Worm (Caenorhabditis elegans) whole organism, mixed stage, embryonic: ENCODE measurements around the gene papl-1.

Experiments used
- ceh-39 ChIP-seq: fragments of 150-350 bp; optimal IDR thresholded peaks from 2 replicates; lab custom pipeline; 2014; ENCODE audit warnings: missing biosample characterization, missing genetic modification characterization
- nhr-12 ChIP-seq: fragments of 150-350 bp; optimal IDR thresholded peaks from 2 replicates; lab custom pipeline; 2014; ENCODE audit warnings: missing biosample characterization, missing genetic modification characterization
- nhr-2 ChIP-seq: fragments of 150-350 bp; optimal IDR thresholded peaks from 2 replicates; lab custom pipeline; 2014; ENCODE audit warnings: missing biosample characterization, missing genetic modification characterization
- nhr-237 ChIP-seq: fragments of 150-350 bp; optimal IDR thresholded peaks from 2 replicates; lab custom pipeline; 2014; ENCODE audit warnings: missing biosample characterization, missing genetic modification characterization

DNA sequence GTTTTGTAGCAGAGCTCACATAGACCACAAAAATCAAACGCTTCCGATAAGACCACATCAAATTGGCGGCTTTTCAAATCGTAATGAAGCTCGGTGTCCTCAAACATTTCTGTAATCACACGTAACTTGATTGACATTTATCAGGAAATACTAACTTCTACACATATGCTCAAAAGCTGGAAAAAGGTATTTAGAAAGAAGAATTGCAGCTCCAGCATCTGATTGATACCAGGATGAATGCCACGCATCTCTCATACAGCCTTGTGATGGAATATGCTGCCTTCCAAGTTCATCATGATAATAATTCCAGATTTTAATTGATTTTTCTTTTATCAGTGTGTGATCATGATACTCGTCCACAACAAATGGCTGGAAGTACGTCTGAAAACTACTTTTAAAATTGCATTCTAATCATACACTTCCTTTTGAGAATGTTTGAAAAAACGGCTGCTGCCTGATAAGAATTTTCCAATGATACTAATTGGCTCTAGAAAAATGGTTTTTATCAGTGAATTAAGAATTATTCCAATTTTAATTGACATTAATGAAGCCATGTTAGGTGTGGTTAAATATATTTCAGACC lies 37.4 kb upstream of the papl-1 start:
- no peak for TF ChIP-seq nhr-2 (tag; lab: Kevin White, UChicago)
- TF ChIP-seq nhr-237 (tag; lab: Kevin White, UChicago): no peak
- no peak for TF ChIP-seq ceh-39
- TF ChIP-seq nhr-12 (tag; lab: Kevin White, UChicago): no peak
